Worm (Caenorhabditis elegans): ENCODE measurements around the gene F16G10.3.

ce11 chrII:2366623-2367365, 5.4 kb upstream of the F16G10.3 start, which contains the start of the genes F43C11.12 and F16G10.5:
- TF ChIP-seq ref-1 (GFP tag; conservative IDR thresholded peaks at IDR 0.05) (no peak), ztf-23 (GFP tag; IDR thresholded peaks at IDR 0.05) (no peak)
